Fruit fly (Drosophila melanogaster) whole organism, embryonic: ENCODE results near the gene PRL-1.

ENCODE experiments used
- Bgb ChIP-seq: fragments of 200-800 bp; sonication (Bioruptor generic); IDR thresholded peaks from 2 replicates; pipeline ENCODE4 v1.3.6; 2022; ENCODE audit warnings: missing biosample characterization, missing genetic modification characterization; ENCODE audit not compliant: partially characterized antibody
- NC2β ChIP-seq: fragments of 200-800 bp; sonication (Bioruptor generic); optimal IDR thresholded peaks from 2 replicates; lab custom pipeline; 2016; ENCODE audit warnings: missing biosample characterization, missing genetic modification characterization
- br ChIP-seq: fragments of >200 bp; optimal IDR thresholded peaks from 2 replicates; lab custom pipeline; 2017
- pita ChIP-seq: fragments of 200-800 bp; sonication (Bioruptor generic); optimal IDR thresholded peaks from 2 replicates; lab custom pipeline; 2017; ENCODE audit warnings: missing biosample characterization, mild to moderate bottlenecking, missing genetic modification characterization
- yki ChIP-seq: fragments of >200 bp; optimal IDR thresholded peaks from 3 replicates; lab custom pipeline; 2018

- TF ChIP-seq yki (lab: Kevin White, UChicago) (no peak), br (lab: Kevin White, UChicago) (no peak), NC2β (GFP tag; lab: Kevin White, UChicago) (no peak), pita (no peak), Bgb (GFP tag; lab: Robert Waterston, UW) (no peak)
Measured at dm6 chr2L:16292975-16293501, 35.6 kb upstream of the PRL-1 start, which contains the start of gene CG13258.
